Worm (Caenorhabditis elegans): ENCODE data around the gene drl-1.

- TF ChIP-seq zag-1 (tag; optimal IDR thresholded peaks at IDR 0.05) (no peak), snpc-4 (tag; optimal IDR thresholded peaks at IDR 0.05) (no peak)
Observed at ce11 chrIV:300307-300706, 24.6 kb upstream of the drl-1 start.
